Fruit fly (Drosophila melanogaster) whole organism, adult: ENCODE results near the gene Gdap1.

Source experiments
- CG11617 ChIP-seq: fragments of 200-800 bp; sonication (Bioruptor generic); optimal IDR thresholded peaks from 2 replicates; lab custom pipeline; 2017; ENCODE audit warnings: mild to moderate bottlenecking, missing biosample characterization, missing genetic modification reagents, missing genetic modification characterization
- CG12768 ChIP-seq: fragments of 200-800 bp; sonication (Bioruptor generic); optimal IDR thresholded peaks from 2 replicates; lab custom pipeline; 2017; ENCODE audit warnings: missing biosample characterization, missing genetic modification characterization, mild to moderate bottlenecking, moderate library complexity, missing genetic modification reagents
- CG14711 ChIP-seq: fragments of 200-800 bp; sonication (Bioruptor generic); optimal IDR thresholded peaks from 2 replicates; lab custom pipeline; 2018; ENCODE audit warnings: missing biosample characterization, mild to moderate bottlenecking, missing genetic modification characterization, moderate library complexity
- CG33017 ChIP-seq: fragments of 200-800 bp; sonication (Bioruptor generic); optimal IDR thresholded peaks from 2 replicates; lab custom pipeline; 2018; ENCODE audit warnings: missing biosample characterization, mild to moderate bottlenecking, missing genetic modification characterization, moderate library complexity
- CG5204 ChIP-seq: fragments of 200-800 bp; sonication (Bioruptor generic); optimal IDR thresholded peaks from 2 replicates; lab custom pipeline; 2016; ENCODE audit warnings: missing biosample characterization, missing genetic modification characterization
- Clk ChIP-seq: fragments of 200-800 bp; sonication (Bioruptor generic); optimal IDR thresholded peaks from 2 replicates; lab custom pipeline; 2017; ENCODE audit warnings: missing biosample characterization, missing genetic modification characterization
- Crg-1 ChIP-seq: fragments of 200-800 bp; sonication (Bioruptor generic); optimal IDR thresholded peaks from 2 replicates; lab custom pipeline; 2016; ENCODE audit warnings: missing biosample characterization, missing genetic modification characterization
- Hr96 ChIP-seq: fragments of 200-800 bp; sonication (Bioruptor generic); optimal IDR thresholded peaks from 2 replicates; lab custom pipeline; 2016; ENCODE audit warnings: missing biosample characterization, missing genetic modification characterization
- Mnt ChIP-seq: fragments of 200-800 bp; sonication (Bioruptor generic); optimal IDR thresholded peaks from 2 replicates; lab custom pipeline; 2016; ENCODE audit warnings: missing biosample characterization, mild to moderate bottlenecking, missing genetic modification characterization
- bab1 ChIP-seq: fragments of 200-800 bp; sonication (Bioruptor generic); optimal IDR thresholded peaks from 3 replicates; lab custom pipeline; 2019; ENCODE audit warnings: missing biosample characterization, mild to moderate bottlenecking, missing genetic modification characterization, moderate library complexity
- cnc ChIP-seq, 2 experiments: fragments of >200 bp; optimal IDR thresholded peaks; 2 replicates each; lab custom pipeline; 2017
- kay ChIP-seq: fragments of 200-800 bp; sonication (Bioruptor generic); peaks from one replicate; lab custom pipeline; 2016; ENCODE audit warnings: missing biosample characterization, missing genetic modification characterization, borderline replicate concordance
- tj ChIP-seq: fragments of 200-800 bp; sonication (Bioruptor generic); optimal IDR thresholded peaks from 3 replicates; lab custom pipeline; 2017; ENCODE audit warnings: missing biosample characterization, mild to moderate bottlenecking, missing genetic modification characterization, moderate library complexity

dm6 chr3L:5141380-5142101 is at the start of gene Gdap1, which contains the start of gene Dhrs4:
- TF ChIP-seq Crg-1 = no peak
- no peak for TF ChIP-seq bab1
- TF ChIP-seq cnc (optimal IDR thresholded peaks at IDR 0.05; lab: Kevin White, UChicago) = no peak
- TF ChIP-seq Hr96 (GFP tag; lab: Kevin White, UChicago) = no peak
- TF ChIP-seq tj = peak; percentile 10
- no peak for TF ChIP-seq Clk (GFP tag; lab: Kevin White, UChicago)
- no peak for TF ChIP-seq CG5204 (GFP tag; lab: Kevin White, UChicago)
- TF ChIP-seq kay (GFP tag; lab: Kevin White, UChicago) = no peak
- TF ChIP-seq CG14711 (tag; lab: Kevin White, UChicago) = no peak
- no peak for TF ChIP-seq Mnt (GFP tag; lab: Kevin White, UChicago)
- TF ChIP-seq CG11617 (GFP tag; lab: Kevin White, UChicago) = no peak
- TF ChIP-seq CG33017 (tag; lab: Kevin White, UChicago) = no peak
- TF ChIP-seq CG12768 (GFP tag; lab: Kevin White, UChicago) = peak; percentile 39
